Worm (Caenorhabditis elegans) whole organism, early embryonic: ENCODE measurements around the gene swan-1.

ENCODE experiments used
- F13C5.2 ChIP-seq: sonication (generic microtip); optimal IDR thresholded peaks from 2 replicates; lab custom pipeline; 2017; ENCODE audit warnings: mild to moderate bottlenecking, missing genetic modification characterization, inconsistent platforms, missing compliant biosample characterization
- hnd-1 ChIP-seq: sonication (generic microtip); optimal IDR thresholded peaks from 2 replicates; lab custom pipeline; 2016; ENCODE audit warnings: missing genetic modification characterization, missing compliant biosample characterization

DNA sequence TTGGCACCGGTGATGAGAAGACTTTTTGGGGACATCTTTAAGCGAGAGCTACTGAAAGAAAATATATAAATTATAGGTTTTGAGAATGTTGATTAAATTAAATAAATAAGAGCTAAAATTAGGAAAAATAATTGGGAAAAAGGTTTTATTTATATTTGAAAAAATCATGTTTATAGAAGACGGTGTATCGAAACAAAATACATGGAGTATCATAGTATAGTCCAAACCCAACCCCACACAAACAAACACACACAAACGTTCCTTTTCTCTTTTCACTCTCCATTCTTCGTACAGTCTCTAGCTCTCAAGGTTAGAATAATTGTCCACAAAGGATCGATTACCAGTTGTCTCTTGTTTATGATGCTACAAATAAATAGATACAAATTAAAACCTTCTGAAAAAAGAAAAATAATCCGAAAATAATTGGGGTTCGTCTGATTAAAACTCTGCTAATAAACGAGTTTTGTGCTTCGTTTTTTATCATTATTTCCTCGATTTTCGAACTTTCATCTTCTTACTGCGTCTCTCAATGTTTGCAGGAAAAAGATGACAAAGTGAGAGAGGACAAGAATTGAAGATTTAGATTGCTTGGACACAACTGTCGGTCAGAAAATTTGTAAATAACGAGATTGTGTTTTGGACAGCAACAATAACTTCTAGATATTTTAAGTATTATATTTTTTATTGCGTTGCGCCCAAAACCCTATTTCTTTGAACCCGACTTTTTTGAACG, 50.5 kb downstream of the swan-1 start, which contains the start of gene F20G2.2:
- TF ChIP-seq hnd-1 (tag; lab: Kevin White, UChicago) (no peak), F13C5.2 (tag; lab: Kevin White, UChicago) (no peak)
